Worm (Caenorhabditis elegans): ENCODE measurements around the gene lin-8.
A peak's percentile ranks its signal among the peaks of the same experiment; 100 is the strongest.

Gene lin-8

DNA sequence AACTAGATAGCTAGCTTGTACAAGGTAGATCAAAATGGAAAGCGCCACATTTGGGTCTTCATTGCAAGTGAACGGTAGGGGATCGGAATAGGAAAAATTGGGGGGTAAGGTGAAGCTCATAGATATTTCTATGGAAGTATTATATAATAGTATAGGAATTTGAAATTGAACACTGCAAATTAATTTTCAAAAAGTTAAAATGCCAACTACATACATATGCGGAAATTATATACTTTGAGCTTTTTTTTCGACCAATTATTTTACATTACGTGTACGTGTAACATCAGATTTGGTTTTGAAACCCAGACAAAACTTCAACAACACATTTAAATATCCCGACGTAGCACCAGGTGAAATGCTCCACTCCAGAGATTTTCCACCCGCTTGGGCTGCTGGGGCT is 39.4 kb downstream of the lin-8 start, which contains the start of gene srg-23:
Gene srg-23 (minus strand): TSS at position 101 of the 400 bp plus-strand sequence.
- TF ChIP-seq tra-1 (GFP tag; IDR thresholded peaks at IDR 0.05): no peak
- TF ChIP-seq mdt-29 (GFP tag; IDR thresholded peaks at IDR 0.05): no peak
- no peak for TF ChIP-seq ceh-28 (tag; optimal IDR thresholded peaks at IDR 0.05)
- TF ChIP-seq Y75B8A.6 (GFP tag; IDR thresholded peaks at IDR 0.05): no peak
- no peak for TF ChIP-seq mdl-1 (tag; optimal IDR thresholded peaks at IDR 0.05)

DNA sequence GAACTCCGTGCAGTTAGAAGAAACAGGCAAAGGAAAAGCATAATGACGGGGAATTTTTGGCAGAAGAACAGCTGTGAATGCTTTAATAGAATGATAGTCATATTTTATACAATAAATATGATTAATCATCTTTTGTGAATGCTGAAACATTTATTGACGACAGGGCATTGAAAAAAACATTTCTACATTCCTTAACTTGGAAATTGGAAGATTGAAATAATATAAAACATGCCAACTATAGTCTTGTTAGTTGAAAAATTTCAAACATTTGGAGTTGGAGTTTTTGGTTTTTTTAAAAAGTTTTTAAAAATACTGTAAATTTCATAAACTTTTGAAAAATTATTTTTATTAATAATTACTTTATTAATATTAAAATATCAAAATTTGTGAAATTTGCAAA is 40.2 kb downstream of the lin-8 start, which contains the start of gene Y25C1A.14:
Gene Y25C1A.14 (minus strand): TSS at position 101 of the 400 bp plus-strand sequence.
- TF ChIP-seq snpc-1.2 (GFP tag; IDR thresholded peaks at IDR 0.05): no peak
- TF ChIP-seq ceh-44 (GFP tag; IDR thresholded peaks at IDR 0.05): no peak
- no peak for TF ChIP-seq nhr-41 (GFP tag; IDR thresholded peaks at IDR 0.05)
- TF ChIP-seq Y75B8A.6 (GFP tag; IDR thresholded peaks at IDR 0.05): no peak
- no peak for TF ChIP-seq duxl-1 (tag; optimal IDR thresholded peaks at IDR 0.05; ENCODE audit: poor library complexity)
- TF ChIP-seq nhr-102 (tag; optimal IDR thresholded peaks at IDR 0.05): no peak
- no peak for TF ChIP-seq php-3 (GFP tag; IDR thresholded peaks at IDR 0.05)
- TF ChIP-seq mes-2 (tag; optimal IDR thresholded peaks at IDR 0.05; ENCODE audit: poor library complexity, severe bottlenecking): no peak
- no peak for TF ChIP-seq hmg-1.1 (GFP tag; IDR thresholded peaks at IDR 0.05)
- no peak for TF ChIP-seq hlh-11 (tag; optimal IDR thresholded peaks at IDR 0.05)
- no peak for TF ChIP-seq cey-2 (tag; optimal IDR thresholded peaks at IDR 0.05; ENCODE audit: borderline replicate concordance, insufficient read depth)

ce11 chrII:3100546-3100945 is 43.9 kb downstream of the lin-8 start, which contains the start of gene srg-24:
Gene srg-24, minus strand, starts transcription at chrII:3100646.
- TF ChIP-seq daf-12 (tag; optimal IDR thresholded peaks at IDR 0.05) (no peak), nhr-11 (tag; optimal IDR thresholded peaks at IDR 0.05) (no peak), egl-27 (tag; optimal IDR thresholded peaks at IDR 0.05) (no peak), attf-4 (tag; optimal IDR thresholded peaks at IDR 0.05) (no peak), ceh-20 (GFP tag; IDR thresholded peaks at IDR 0.05) (no peak), lin-13 (GFP tag; optimal IDR thresholded peaks at IDR 0.05) (no peak)

DNA sequence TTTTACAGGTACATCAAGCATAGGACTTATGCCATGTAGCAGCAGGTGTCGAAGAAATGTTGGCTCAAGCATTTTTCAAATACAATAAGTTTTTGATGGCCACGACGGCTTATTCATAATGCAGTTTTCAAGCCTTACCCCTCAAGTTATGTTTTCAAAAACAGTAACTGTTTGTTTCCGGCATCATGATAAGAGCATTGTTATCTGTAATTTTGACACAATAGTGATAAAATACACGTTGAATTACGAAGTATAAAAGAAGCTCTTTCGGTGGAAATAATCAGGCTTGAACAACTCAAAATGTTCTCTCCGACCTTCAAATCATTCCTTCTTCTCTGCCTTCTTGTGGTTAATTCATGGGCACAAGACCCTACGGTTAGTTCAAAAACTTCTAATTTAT is 45.4 kb downstream of the lin-8 start, which contains the start of gene clec-121:
Gene clec-121 (plus strand): TSS at position 301 of the 400 bp plus-strand sequence.
- no peak for TF ChIP-seq zfp-3 (GFP tag; conservative IDR thresholded peaks at IDR 0.05)
- no peak for TF ChIP-seq hmg-1.1 (GFP tag; IDR thresholded peaks at IDR 0.05)

- TF ChIP-seq T26A8.4 (GFP tag; IDR thresholded peaks at IDR 0.05) (no peak), dmd-9 (GFP tag; IDR thresholded peaks at IDR 0.05) (no peak), hlh-11 (tag; optimal IDR thresholded peaks at IDR 0.05) (no peak), duxl-1 (tag; optimal IDR thresholded peaks at IDR 0.05; ENCODE audit: poor library complexity) (no peak), hmg-1.1 (GFP tag; IDR thresholded peaks at IDR 0.05) (no peak), D1046.2 (GFP tag; IDR thresholded peaks at IDR 0.05) (no peak), ces-1 (GFP tag; optimal IDR thresholded peaks at IDR 0.05) (no peak), ceh-20 (GFP tag; IDR thresholded peaks at IDR 0.05) (no peak), F10B5.3 (tag; optimal IDR thresholded peaks at IDR 0.05) (no peak), egl-43 (GFP tag; IDR thresholded peaks at IDR 0.05) (no peak), Y75B8A.6 (GFP tag; IDR thresholded peaks at IDR 0.05) (no peak), mdl-1 (tag; optimal IDR thresholded peaks at IDR 0.05) (no peak), php-3 (GFP tag; IDR thresholded peaks at IDR 0.05) (no peak), nhr-48 (tag; optimal IDR thresholded peaks at IDR 0.05) (no peak), spr-3 (GFP tag; optimal IDR thresholded peaks at IDR 0.05) (no peak), lin-13 (GFP tag; optimal IDR thresholded peaks at IDR 0.05) (no peak)
Measured at ce11 chrII:3105765-3106164, 49.1 kb downstream of the lin-8 start, which contains the start of gene clec-122. Gene clec-122, plus strand, starts transcription at chrII:3106065.

- no peak for TF ChIP-seq lim-7 (GFP tag; IDR thresholded peaks at IDR 0.05)
- peak; percentile 94 for TF ChIP-seq set-16 (GFP tag; IDR thresholded peaks at IDR 0.05)
- peak; percentile 55; the same call in 1 of the 2 replicates for TF ChIP-seq F26F4.8 (GFP tag; conservative IDR thresholded peaks at IDR 0.05)
- no peak for TF ChIP-seq nhr-42 (GFP tag; IDR thresholded peaks at IDR 0.05)
- TF ChIP-seq D1046.2 (GFP tag; IDR thresholded peaks at IDR 0.05): no peak
- TF ChIP-seq nhr-77 (tag; optimal IDR thresholded peaks at IDR 0.05): no peak
- TF ChIP-seq egl-43 (GFP tag; IDR thresholded peaks at IDR 0.05): 0 out of 2 replicates have a peak, but pooled peaks have one; percentile 16
- TF ChIP-seq T26A8.4 (GFP tag; IDR thresholded peaks at IDR 0.05): no peak
- no peak for TF ChIP-seq mdt-29 (GFP tag; IDR thresholded peaks at IDR 0.05)
Measured at ce11 chrII:3108101-3108500, 51.5 kb downstream of the lin-8 start.
